Fruit fly (Drosophila melanogaster): ENCODE results near the gene CG8673.

DNA sequence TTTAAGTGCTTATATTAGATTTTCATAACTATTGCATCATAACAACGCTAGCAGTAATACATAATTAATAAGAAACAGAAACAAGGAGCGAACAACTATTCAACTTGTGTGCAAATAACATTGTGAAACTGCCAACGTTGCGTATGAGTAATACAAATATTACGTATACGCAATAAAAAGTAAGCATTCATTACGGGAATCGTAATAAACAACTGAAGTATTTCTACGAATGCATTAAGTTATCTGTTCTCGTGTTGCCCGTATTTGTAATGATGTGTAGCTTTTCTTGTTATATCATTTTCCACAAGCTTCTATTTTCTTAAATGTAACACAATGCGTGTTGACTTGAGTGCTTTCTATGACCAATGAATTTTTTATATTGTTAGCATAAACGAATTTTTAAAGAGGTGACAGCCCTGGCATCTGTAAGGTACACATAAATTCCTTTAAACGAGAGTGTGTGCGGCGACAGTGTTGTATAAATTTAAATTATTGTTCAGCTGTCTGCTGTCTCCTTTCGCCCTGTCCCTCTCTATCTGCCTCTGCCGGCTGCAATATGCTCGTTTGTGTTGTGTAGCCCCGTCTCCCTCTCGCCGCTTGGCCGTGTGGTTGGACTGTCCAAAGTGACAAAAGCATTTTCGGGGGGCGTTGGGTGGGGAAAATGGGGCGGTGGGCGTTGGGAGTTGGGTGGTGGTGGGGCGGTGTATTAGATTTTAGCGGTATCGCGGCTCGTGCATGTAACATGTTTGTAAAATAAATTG, 24.3 kb upstream of the CG8673 start:
- TF ChIP-seq Sox14 (GFP tag; optimal IDR thresholded peaks at IDR 0.05) (no peak), OdsH (GFP tag; optimal IDR thresholded peaks at IDR 0.05) (no peak), CG6276 (GFP tag; optimal IDR thresholded peaks at IDR 0.05) (no peak), CG34406 (GFP tag; optimal IDR thresholded peaks at IDR 0.05) (no peak), dac (GFP tag; optimal IDR thresholded peaks at IDR 0.05) (no peak), CG9139 (GFP tag; optimal IDR thresholded peaks at IDR 0.05) (no peak), CG16779 (tag; optimal IDR thresholded peaks at IDR 0.05) (no peak), CG10669 (GFP tag; optimal IDR thresholded peaks at IDR 0.05) (no peak)

Data from whole organism, prepupa.